Fruit fly (Drosophila melanogaster): ENCODE results near the gene cerv.

The cerv gene

dm6 chrX:15568983-15569370, 9.0 kb downstream of the cerv start, which contains the start of gene CG7860:
Gene CG7860 (plus strand): TSS chrX:15568993.
- TF ChIP-seq CG17801 (GFP tag; optimal IDR thresholded peaks at IDR 0.05; ENCODE audit: partially characterized antibody) = no peak

- TF ChIP-seq CG17801 (GFP tag; optimal IDR thresholded peaks at IDR 0.05; ENCODE audit: partially characterized antibody) = peak; percentile 21
Observed at dm6 chrX:15568353-15568982, 9.5 kb downstream of the cerv start.

- TF ChIP-seq CG17801 (GFP tag; optimal IDR thresholded peaks at IDR 0.05; ENCODE audit: partially characterized antibody) = no peak
Observed at dm6 chrX:15555945-15556344, 22.0 kb downstream of the cerv start, which contains the start of gene CG42300. Gene CG42300 (minus strand): TSS chrX:15556045.

- peak; percentile 87 for TF ChIP-seq CG17801 (GFP tag; optimal IDR thresholded peaks at IDR 0.05; ENCODE audit: partially characterized antibody)
Observed at dm6 chrX:15554256-15554678, 23.7 kb downstream of the cerv start, which contains the start of gene Ac13E. Gene Ac13E (minus strand): TSS chrX:15554278.

- TF ChIP-seq CG17801 (GFP tag; optimal IDR thresholded peaks at IDR 0.05; ENCODE audit: partially characterized antibody) = no peak
Observed at dm6 chrX:15552472-15552888, 25.5 kb downstream of the cerv start.

- no peak for TF ChIP-seq CG17801 (GFP tag; optimal IDR thresholded peaks at IDR 0.05; ENCODE audit: partially characterized antibody)
Observed at dm6 chrX:15549055-15549454, 28.9 kb downstream of the cerv start.

- no peak for TF ChIP-seq CG17801 (GFP tag; optimal IDR thresholded peaks at IDR 0.05; ENCODE audit: partially characterized antibody)
Observed at dm6 chrX:15545467-15546197, 32.3 kb downstream of the cerv start.

dm6 chrX:15543479-15544044, 34.4 kb downstream of the cerv start:
- TF ChIP-seq CG17801 (GFP tag; optimal IDR thresholded peaks at IDR 0.05; ENCODE audit: partially characterized antibody) = no peak

dm6 chrX:15539856-15540488, 38.0 kb downstream of the cerv start:
- TF ChIP-seq CG17801 (GFP tag; optimal IDR thresholded peaks at IDR 0.05; ENCODE audit: partially characterized antibody) = no peak

dm6 chrX:15532062-15532461, 45.9 kb downstream of the cerv start:
- TF ChIP-seq CG17801 (GFP tag; optimal IDR thresholded peaks at IDR 0.05; ENCODE audit: partially characterized antibody) = no peak

dm6 chrX:15530369-15530768, 47.6 kb downstream of the cerv start:
- TF ChIP-seq CG17801 (GFP tag; optimal IDR thresholded peaks at IDR 0.05; ENCODE audit: partially characterized antibody) = no peak

- TF ChIP-seq CG17801 (GFP tag; optimal IDR thresholded peaks at IDR 0.05; ENCODE audit: partially characterized antibody) = no peak
Observed at dm6 chrX:15529958-15530357, 48.0 kb downstream of the cerv start.

dm6 chrX:15529197-15529596, 48.8 kb downstream of the cerv start:
- no peak for TF ChIP-seq CG17801 (GFP tag; optimal IDR thresholded peaks at IDR 0.05; ENCODE audit: partially characterized antibody)
